Fruit fly (Drosophila melanogaster) whole organism, embryonic: Measurements from ENCODE around the gene CG43346.

Experiments used
- Ada2b ChIP-seq: fragments of 200-800 bp; sonication (Bioruptor generic); IDR thresholded peaks from 2 replicates; pipeline ENCODE4 v1.3.6; 2022; ENCODE audit warnings: missing biosample characterization, missing genetic modification characterization
- CG10147 ChIP-seq: fragments of 200-800 bp; sonication (Bioruptor generic); optimal IDR thresholded peaks from 2 replicates; lab custom pipeline; 2019; ENCODE audit warnings: missing biosample characterization, mild to moderate bottlenecking, missing genetic modification characterization, moderate library complexity
- CG10267 ChIP-seq: fragments of 200-800 bp; sonication (Bioruptor generic); optimal IDR thresholded peaks from 2 replicates; lab custom pipeline; 2018; ENCODE audit warnings: missing biosample characterization, mild to moderate bottlenecking, missing genetic modification characterization, moderate library complexity
- CG12104 ChIP-seq: fragments of 200-800 bp; sonication (Bioruptor generic); optimal IDR thresholded peaks from 3 replicates; lab custom pipeline; 2016; ENCODE audit warnings: missing biosample characterization, missing genetic modification characterization
- CG12219 ChIP-seq: fragments of 200-800 bp; sonication (Bioruptor generic); optimal IDR thresholded peaks from 3 replicates; lab custom pipeline; 2018; ENCODE audit warnings: missing biosample characterization, mild to moderate bottlenecking, missing genetic modification characterization
- CG12769 ChIP-seq: fragments of 200-800 bp; sonication (Bioruptor generic); optimal IDR thresholded peaks from 2 replicates; lab custom pipeline; 2019; ENCODE audit warnings: missing biosample characterization, mild to moderate bottlenecking, missing genetic modification characterization, moderate library complexity
- CG14050 ChIP-seq: fragments of 200-800 bp; sonication (Bioruptor generic); IDR thresholded peaks from 3 replicates; pipeline ENCODE4 v1.3.6; 2022; ENCODE audit warnings: missing biosample characterization, missing genetic modification characterization
- CG14441 ChIP-seq: fragments of 200-800 bp; sonication (Bioruptor generic); IDR thresholded peaks from 2 replicates; pipeline ENCODE4 v1.3.6; 2022; ENCODE audit warnings: missing biosample characterization, missing genetic modification characterization
- CG14667 ChIP-seq: fragments of 200-800 bp; sonication (Bioruptor generic); IDR thresholded peaks from 2 replicates; pipeline ENCODE4 v1.3.6; 2022; ENCODE audit warnings: missing biosample characterization, missing genetic modification characterization
- CG14710 ChIP-seq: fragments of 200-800 bp; sonication (Bioruptor generic); optimal IDR thresholded peaks from 3 replicates; lab custom pipeline; 2019; ENCODE audit warnings: missing biosample characterization, mild to moderate bottlenecking, missing genetic modification characterization, moderate library complexity
- CG17568 ChIP-seq: fragments of 200-800 bp; sonication (Bioruptor generic); optimal IDR thresholded peaks from 2 replicates; lab custom pipeline; 2018; ENCODE audit warnings: missing biosample characterization, mild to moderate bottlenecking, missing genetic modification characterization, moderate library complexity
- CG17829 ChIP-seq: fragments of 200-800 bp; optimal IDR thresholded peaks from 2 replicates; lab custom pipeline; 2019; ENCODE audit warnings: missing biosample characterization, mild to moderate bottlenecking, missing genetic modification characterization, moderate library complexity
- CG17912 ChIP-seq: fragments of 200-800 bp; sonication (Bioruptor generic); optimal IDR thresholded peaks from 2 replicates; lab custom pipeline; 2018; ENCODE audit warnings: missing biosample characterization, mild to moderate bottlenecking, missing genetic modification characterization
- CG2120 ChIP-seq: fragments of 200-800 bp; sonication (Bioruptor generic); optimal IDR thresholded peaks from 3 replicates; lab custom pipeline; 2016; ENCODE audit warnings: missing biosample characterization, missing genetic modification characterization
- CG3726 ChIP-seq: fragments of 200-800 bp; sonication (Bioruptor generic); IDR thresholded peaks from 3 replicates; pipeline ENCODE4, ENCODE4 v1.3.6; 2022; ENCODE audit warnings: missing biosample characterization, missing genetic modification characterization
- CG4282 ChIP-seq: fragments of 200-800 bp; sonication (Bioruptor generic); optimal IDR thresholded peaks from 2 replicates; lab custom pipeline; 2016; ENCODE audit warnings: missing biosample characterization, missing genetic modification characterization
- CG6254 ChIP-seq: fragments of 200-800 bp; sonication (Bioruptor generic); optimal IDR thresholded peaks from 3 replicates; lab custom pipeline; 2017; ENCODE audit warnings: mild to moderate bottlenecking, missing biosample characterization, missing genetic modification reagents, missing genetic modification characterization
- CG6791 ChIP-seq: fragments of 200-800 bp; sonication (Bioruptor generic); IDR thresholded peaks from 3 replicates; pipeline ENCODE4 v1.3.6; 2022; ENCODE audit warnings: missing biosample characterization, missing genetic modification characterization; ENCODE audit not compliant: partially characterized antibody
- CG6854 ChIP-seq: fragments of 200-800 bp; sonication (Bioruptor generic); optimal IDR thresholded peaks from 3 replicates; lab custom pipeline; 2017; ENCODE audit warnings: missing biosample characterization, mild to moderate bottlenecking, missing genetic modification characterization
- CG7928 ChIP-seq: fragments of 200-800 bp; sonication (Bioruptor generic); optimal IDR thresholded peaks from 2 replicates; lab custom pipeline; 2017; ENCODE audit warnings: missing biosample characterization, mild to moderate bottlenecking, missing genetic modification characterization
- CG7987 ChIP-seq: fragments of 200-800 bp; sonication (Bioruptor generic); optimal IDR thresholded peaks from 2 replicates; lab custom pipeline; 2018; ENCODE audit warnings: missing biosample characterization, mild to moderate bottlenecking, missing genetic modification characterization, moderate library complexity
- Dll ChIP-seq: fragments of 200-800 bp; sonication (Bioruptor generic); IDR thresholded peaks from 4 replicates; pipeline ENCODE4 v1.3.6; 2022; ENCODE audit warnings: missing biosample characterization, missing genetic modification characterization; ENCODE audit not compliant: partially characterized antibody
- Elba2 ChIP-seq: fragments of 200-800 bp; sonication (Bioruptor generic); optimal IDR thresholded peaks from 3 replicates; lab custom pipeline; 2016; ENCODE audit warnings: missing biosample characterization, missing genetic modification characterization
- HLH54F ChIP-seq: fragments of 200-800 bp; sonication (Bioruptor generic); optimal IDR thresholded peaks from 3 replicates; lab custom pipeline; 2016; ENCODE audit warnings: missing biosample characterization, missing genetic modification characterization
- HmgD ChIP-seq: fragments of 200-800 bp; sonication (Bioruptor generic); optimal IDR thresholded peaks from 3 replicates; lab custom pipeline; 2016; ENCODE audit warnings: missing biosample characterization, missing genetic modification characterization
- Rx ChIP-seq: fragments of 200-800 bp; sonication (Bioruptor generic); IDR thresholded peaks from 2 replicates; pipeline ENCODE4 v1.3.6; 2022; ENCODE audit warnings: missing biosample characterization, missing genetic modification characterization
- Six4 ChIP-seq: fragments of 200-800 bp; sonication (Bioruptor generic); optimal IDR thresholded peaks from 2 replicates; lab custom pipeline; 2016; ENCODE audit warnings: missing biosample characterization, missing genetic modification characterization
- Usf ChIP-seq: fragments of 200-800 bp; sonication (Bioruptor generic); optimal IDR thresholded peaks from 2 replicates; lab custom pipeline; 2017; ENCODE audit warnings: missing genotype, missing biosample characterization, missing genetic modification characterization
- ara ChIP-seq: fragments of 200-800 bp; sonication (Bioruptor generic); IDR thresholded peaks from 2 replicates; pipeline ENCODE4 v1.3.6; 2022; ENCODE audit warnings: missing biosample characterization, missing genetic modification characterization
- bowl ChIP-seq: fragments of 200-800 bp; sonication (Bioruptor generic); IDR thresholded peaks from 2 replicates; pipeline ENCODE4 v1.3.6; 2022; ENCODE audit warnings: missing biosample characterization, missing genetic modification characterization
- br ChIP-seq: fragments of >200 bp; optimal IDR thresholded peaks from 2 replicates; lab custom pipeline; 2017
- chif ChIP-seq, 2 experiments: fragments of 200-800 bp; sonication (Bioruptor generic); optimal IDR thresholded peaks; 3 replicates each; lab custom pipeline; 2016; ENCODE audit warnings: missing biosample characterization in 2 of 2, missing genetic modification characterization in 2 of 2
- chn ChIP-seq: fragments of 200-800 bp; sonication (Bioruptor generic); optimal IDR thresholded peaks from 2 replicates; lab custom pipeline; 2016; ENCODE audit warnings: missing biosample characterization, missing genetic modification characterization
- croc ChIP-seq: fragments of 200-800 bp; sonication (Bioruptor generic); conservative IDR thresholded peaks from 3 replicates; pipeline ENCODE4 v1.3.6; 2022; ENCODE audit warnings: missing biosample characterization, missing genetic modification characterization
- cwo ChIP-seq: fragments of 200-800 bp; sonication (Bioruptor generic); optimal IDR thresholded peaks from 3 replicates; lab custom pipeline; 2017; ENCODE audit warnings: missing biosample characterization, missing genetic modification characterization, mild to moderate bottlenecking, moderate library complexity, missing genetic modification reagents
- dmrt99B ChIP-seq: fragments of 200-800 bp; sonication (Bioruptor generic); optimal IDR thresholded peaks from 2 replicates; lab custom pipeline; 2018; ENCODE audit warnings: missing biosample characterization, mild to moderate bottlenecking, missing genetic modification characterization, moderate library complexity
- emc ChIP-seq: fragments of 200-800 bp; sonication (Bioruptor generic); optimal IDR thresholded peaks from 2 replicates; lab custom pipeline; 2016; ENCODE audit warnings: missing biosample characterization, missing genetic modification characterization
- ewg ChIP-seq: fragments of 200-800 bp; sonication (Bioruptor generic); optimal IDR thresholded peaks from 3 replicates; lab custom pipeline; 2017; ENCODE audit warnings: mild to moderate bottlenecking, missing biosample characterization, missing genetic modification reagents, missing genetic modification characterization
- ftz-f1 ChIP-seq: fragments of 200-800 bp; sonication (Bioruptor generic); optimal IDR thresholded peaks from 2 replicates; lab custom pipeline; 2016; ENCODE audit warnings: missing biosample characterization, missing genetic modification characterization
- gsb-n ChIP-seq: fragments of 200-800 bp; sonication (Bioruptor generic); optimal IDR thresholded peaks from 3 replicates; lab custom pipeline; 2018; ENCODE audit warnings: missing biosample characterization, mild to moderate bottlenecking, missing genetic modification characterization
- hkb ChIP-seq, 2 experiments: fragments of 200-800 bp in 1 of 2; fragments of >200 bp in 1 of 2; sonication (Bioruptor generic) in 1 of 2; IDR thresholded peaks in 1 of 2; optimal IDR thresholded peaks in 1 of 2; 2 replicates each; pipeline versions ENCODE4 v1.3.6 to Lab custom; 2017 to 2022; ENCODE audit warnings: missing biosample characterization in 1 of 2, missing genetic modification characterization in 1 of 2
- jigr1 ChIP-seq: fragments of 200-800 bp; sonication (Bioruptor generic); IDR thresholded peaks from 3 replicates; pipeline ENCODE4 v1.3.6; 2022; ENCODE audit warnings: missing biosample characterization, missing genetic modification characterization
- klu ChIP-seq: fragments of 200-800 bp; sonication (Bioruptor generic); IDR thresholded peaks from 2 replicates; pipeline ENCODE4 v1.3.6; 2022; ENCODE audit warnings: missing biosample characterization, missing genetic modification characterization
- maf-S ChIP-seq: fragments of 200-800 bp; sonication (Bioruptor generic); optimal IDR thresholded peaks from 2 replicates; lab custom pipeline; 2016; ENCODE audit warnings: missing biosample characterization, missing genetic modification characterization
- pzg ChIP-seq: fragments of 200-800 bp; sonication (Bioruptor generic); optimal IDR thresholded peaks from 3 replicates; lab custom pipeline; 2018; ENCODE audit warnings: missing biosample characterization, mild to moderate bottlenecking, missing genetic modification characterization, moderate library complexity
- schlank ChIP-seq: fragments of 200-800 bp; sonication (Bioruptor generic); optimal IDR thresholded peaks from 2 replicates; lab custom pipeline; 2018; ENCODE audit warnings: missing biosample characterization, mild to moderate bottlenecking, missing genetic modification characterization
- sens ChIP-seq: fragments of 200-800 bp; sonication (Bioruptor generic); peaks from one replicate; lab custom pipeline; 2016; ENCODE audit warnings: missing biosample characterization, missing genetic modification characterization
- sob ChIP-seq: fragments of 200-800 bp; sonication (Bioruptor generic); IDR thresholded peaks from 2 replicates; pipeline ENCODE4 v1.3.6; 2022; ENCODE audit warnings: missing biosample characterization, missing genetic modification characterization
- sr ChIP-seq: fragments of 200-800 bp; sonication (Bioruptor generic); IDR thresholded peaks from 3 replicates; pipeline ENCODE4 v1.3.6; 2022; ENCODE audit warnings: missing biosample characterization, missing genetic modification characterization
- unpg ChIP-seq: fragments of 200-800 bp; sonication (Bioruptor generic); optimal IDR thresholded peaks from 3 replicates; lab custom pipeline; 2018; ENCODE audit warnings: missing biosample characterization, mild to moderate bottlenecking, missing genetic modification characterization, moderate library complexity
- vfl ChIP-seq: fragments of 200-800 bp; sonication (Bioruptor generic); optimal IDR thresholded peaks from 2 replicates; lab custom pipeline; 2016; ENCODE audit warnings: missing biosample characterization, missing genetic modification characterization

The CG43346 gene

DNA sequence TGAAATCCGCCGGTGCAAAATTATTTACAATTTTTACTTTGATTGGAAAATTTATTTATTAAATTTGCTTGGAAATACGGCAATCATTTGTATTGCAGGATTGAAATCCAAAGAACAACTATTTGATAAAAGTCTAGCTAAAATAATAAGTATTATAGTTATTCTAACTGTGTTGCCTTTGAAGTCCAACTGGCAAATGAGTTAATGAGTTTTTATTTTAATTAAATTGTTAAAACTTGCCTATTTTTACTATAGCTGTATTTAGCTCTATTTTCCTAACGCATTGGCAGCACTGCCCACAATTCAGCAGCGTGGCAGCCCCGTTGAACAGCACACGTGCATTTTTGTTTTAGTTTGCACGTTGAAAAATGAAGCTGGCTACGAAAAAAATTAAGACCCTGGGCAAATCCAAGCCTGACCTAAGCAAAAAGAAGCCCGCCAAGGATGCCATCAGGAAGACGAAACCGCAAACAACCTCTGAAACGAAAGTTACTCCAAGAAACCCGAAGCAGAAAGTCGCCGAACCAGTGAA is 5.0 kb downstream of the CG43346 start, which contains the start of gene Noc2 (continued):
- no peak for TF ChIP-seq gsb-n (tag; lab: Kevin White, UChicago)
- TF ChIP-seq CG14710 (tag; lab: Kevin White, UChicago): peak; percentile 54
- no peak for TF ChIP-seq CG10147 (GFP tag; lab: Kevin White, UChicago)
- TF ChIP-seq HmgD (GFP tag; lab: Kevin White, UChicago): peak; percentile 1
- no peak for TF ChIP-seq sr
- TF ChIP-seq CG7928 (GFP tag; lab: Kevin White, UChicago): no peak
- peak; percentile 37 for TF ChIP-seq CG10267 (tag; lab: Kevin White, UChicago)
- no peak for TF ChIP-seq Six4 (GFP tag; lab: Kevin White, UChicago)
- no peak for TF ChIP-seq schlank (tag; lab: Kevin White, UChicago)
- no peak for TF ChIP-seq Elba2 (GFP tag; lab: Kevin White, UChicago)
- no peak for TF ChIP-seq br
- TF ChIP-seq croc: no peak
- peak in 1 of 2 experiments; percentile 17 for TF ChIP-seq chif (GFP tag; optimal IDR thresholded peaks at IDR 0.05; lab: Kevin White, UChicago)
- TF ChIP-seq ara (GFP tag; lab: Robert Waterston, UW): no peak
- TF ChIP-seq CG17912 (GFP tag; lab: Kevin White, UChicago): no peak
- TF ChIP-seq CG2120: peak; percentile 58
- TF ChIP-seq vfl (GFP tag; lab: Kevin White, UChicago): no peak
- no peak for TF ChIP-seq CG6254 (GFP tag; lab: Kevin White, UChicago)
- TF ChIP-seq maf-S (GFP tag; lab: Kevin White, UChicago): peak; percentile 18
- TF ChIP-seq jigr1 (GFP tag; lab: Robert Waterston, UW): peak; percentile 47; the same call in 2 of the 3 replicates
- TF ChIP-seq pzg: peak; percentile 40
- TF ChIP-seq CG4282: no peak
- TF ChIP-seq CG12769 (tag; lab: Kevin White, UChicago): peak; percentile 6
- peak; percentile 31 for TF ChIP-seq dmrt99B (tag; lab: Kevin White, UChicago)
- TF ChIP-seq CG3726 (GFP tag; lab: Robert Waterston, UW): no peak
- no peak for TF ChIP-seq hkb (optimal IDR thresholded peaks at IDR 0.05; lab: Kevin White, UChicago)
- peak; percentile 43; the same call in 1 of the 2 replicates for TF ChIP-seq hkb (GFP tag; IDR thresholded peaks at IDR 0.05; lab: Robert Waterston, UW)
- TF ChIP-seq Rx (GFP tag; lab: Robert Waterston, UW): peak; percentile 72
- TF ChIP-seq cwo: peak; percentile 46
- no peak for TF ChIP-seq Dll (GFP tag; lab: Robert Waterston, UW)
- peak; percentile 27 for TF ChIP-seq unpg
- TF ChIP-seq ewg: peak; percentile 21
- TF ChIP-seq CG12104 (GFP tag; lab: Kevin White, UChicago): no peak
- no peak for TF ChIP-seq emc (GFP tag; lab: Kevin White, UChicago)
- TF ChIP-seq CG12219 (GFP tag; lab: Kevin White, UChicago): no peak
- peak; percentile 24 for TF ChIP-seq Usf (GFP tag; lab: Kevin White, UChicago)
- TF ChIP-seq CG6791 (GFP tag; lab: Robert Waterston, UW): no peak
- TF ChIP-seq sob (GFP tag; lab: Robert Waterston, UW): no peak; the same call in 1 of the 2 replicates
- TF ChIP-seq bowl (GFP tag; lab: Robert Waterston, UW): no peak
- no peak for TF ChIP-seq ftz-f1 (GFP tag; lab: Kevin White, UChicago)
- peak; percentile 29 for TF ChIP-seq HLH54F (GFP tag; lab: Kevin White, UChicago)
- TF ChIP-seq CG14050 (GFP tag; lab: Robert Waterston, UW): no peak
- no peak for TF ChIP-seq CG6854
- peak; percentile 44 for TF ChIP-seq CG17829
- peak; percentile 39 for TF ChIP-seq sens
- peak; percentile 43 for TF ChIP-seq CG14667 (GFP tag; lab: Robert Waterston, UW)
- TF ChIP-seq CG17568 (GFP tag; lab: Kevin White, UChicago): no peak
- TF ChIP-seq chn (GFP tag; lab: Kevin White, UChicago): peak; percentile 36
- TF ChIP-seq klu (GFP tag; lab: Robert Waterston, UW): 0 out of 2 replicates have a peak, but pooled peaks have one; percentile 27
- no peak for TF ChIP-seq CG7987 (GFP tag; lab: Kevin White, UChicago)
- peak; percentile 62 for TF ChIP-seq CG14441 (GFP tag; lab: Robert Waterston, UW)
- peak; percentile 51; the same call in 1 of the 2 replicates for TF ChIP-seq Ada2b (GFP tag; lab: Robert Waterston, UW)
